Worm (Caenorhabditis elegans): ENCODE measurements around the gene rev-3.

ce11 chrIII:5832442-5832841 is 42.0 kb upstream of the rev-3 start:
- TF ChIP-seq unc-62 (GFP tag; optimal IDR thresholded peaks at IDR 0.05) (no peak), nhr-12 (tag; optimal IDR thresholded peaks at IDR 0.05) (no peak), nhr-237 (tag; optimal IDR thresholded peaks at IDR 0.05) (no peak)
